Worm (Caenorhabditis elegans): Measurements from ENCODE around the gene PDB1.1.

The PDB1.1 gene

ce11 chrX:7541078-7541477, 17.8 kb downstream of the PDB1.1 start:
- no peak for TF ChIP-seq lin-15B (tag; optimal IDR thresholded peaks at IDR 0.05)
- no peak for TF ChIP-seq egl-5 (tag; optimal IDR thresholded peaks at IDR 0.05)
- no peak for TF ChIP-seq nhr-28 (tag; optimal IDR thresholded peaks at IDR 0.05)
- no peak for TF ChIP-seq ztf-11 (tag; optimal IDR thresholded peaks at IDR 0.05)

DNA sequence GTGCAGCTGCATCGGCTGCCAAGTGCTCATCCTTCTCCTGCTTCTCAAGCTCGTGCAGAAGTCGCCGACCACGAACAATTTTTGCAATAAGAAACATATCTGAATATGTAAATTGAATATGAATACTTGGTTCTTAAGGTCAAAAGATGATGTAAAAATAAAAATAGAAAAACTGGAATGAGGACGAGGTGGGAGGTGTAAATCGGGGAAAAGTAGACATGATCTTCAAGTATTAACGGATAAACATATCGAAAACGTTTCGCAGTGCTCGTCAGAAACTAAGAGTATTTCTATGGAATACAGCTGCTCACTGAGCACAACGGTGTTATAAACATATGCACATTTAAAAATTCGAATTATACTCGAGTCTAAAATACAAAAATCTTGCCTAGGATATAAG, 18.9 kb downstream of the PDB1.1 start, which contains the start of gene glb-16:
Gene glb-16 (minus strand): TSS at position 101 of the 400 bp plus-strand sequence.
- TF ChIP-seq mdl-1 (tag; optimal IDR thresholded peaks at IDR 0.05), result no peak
- TF ChIP-seq elt-2 (tag; optimal IDR thresholded peaks at IDR 0.05), result no peak
- no peak for TF ChIP-seq elt-1 (tag; optimal IDR thresholded peaks at IDR 0.05)
- no peak for TF ChIP-seq hmg-11 (tag; optimal IDR thresholded peaks at IDR 0.05)
- no peak for TF ChIP-seq tbx-2 (tag; optimal IDR thresholded peaks at IDR 0.05)
- no peak for TF ChIP-seq nhr-11 (tag; optimal IDR thresholded peaks at IDR 0.05)
- no peak for TF ChIP-seq ztf-11 (tag; optimal IDR thresholded peaks at IDR 0.05)
- TF ChIP-seq eor-1 (tag; optimal IDR thresholded peaks at IDR 0.05), result no peak
- TF ChIP-seq nhr-25 (tag; optimal IDR thresholded peaks at IDR 0.05), result no peak
- no peak for TF ChIP-seq fkh-10 (GFP tag; optimal IDR thresholded peaks at IDR 0.05)
- no peak for TF ChIP-seq R02D3.7 (tag; optimal IDR thresholded peaks at IDR 0.05)
- TF ChIP-seq jun-1 (tag; optimal IDR thresholded peaks at IDR 0.05), result no peak
- TF ChIP-seq snpc-4 (tag; optimal IDR thresholded peaks at IDR 0.05), result no peak
- no peak for TF ChIP-seq nhr-12 (tag; optimal IDR thresholded peaks at IDR 0.05)
- no peak for TF ChIP-seq ceh-9 (tag; optimal IDR thresholded peaks at IDR 0.05)
- no peak for TF ChIP-seq unc-39 (tag; optimal IDR thresholded peaks at IDR 0.05)
- TF ChIP-seq ZK546.5 (tag; optimal IDR thresholded peaks at IDR 0.05), result no peak
- no peak for TF ChIP-seq elt-3 (tag; optimal IDR thresholded peaks at IDR 0.05)
- TF ChIP-seq lin-39 (tag; optimal IDR thresholded peaks at IDR 0.05), result no peak

DNA sequence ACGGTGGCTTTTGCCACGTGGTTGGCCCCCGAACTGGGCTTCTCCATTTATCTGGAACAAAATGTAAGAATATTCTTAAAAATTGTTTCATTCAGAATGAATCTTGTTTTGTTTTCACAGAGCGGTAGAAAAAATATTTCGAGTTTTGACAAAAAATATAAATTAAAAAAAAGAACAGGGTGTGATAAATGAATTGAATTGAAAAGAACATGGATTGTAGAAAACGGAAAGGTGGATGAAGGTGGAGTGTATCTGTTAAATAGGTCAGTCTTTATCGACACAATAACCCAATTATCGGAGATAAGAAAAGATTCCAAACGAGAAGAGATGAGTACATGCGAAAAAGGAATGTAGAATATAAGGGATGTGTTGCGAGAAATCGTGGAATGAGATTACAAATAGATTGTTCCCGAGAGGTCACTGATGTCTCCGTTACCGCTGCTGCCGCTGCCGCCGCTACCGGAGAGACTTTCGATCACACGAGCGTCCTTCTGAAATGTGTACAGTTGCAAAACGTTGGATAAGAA, 21.1 kb downstream of the PDB1.1 start, which contains the start of gene dpy-7:
Gene dpy-7 (minus strand): TSS at position 51 of the 527 bp plus-strand sequence.
- TF ChIP-seq nhr-23 (tag; optimal IDR thresholded peaks at IDR 0.05) (peak; percentile 98), aly-2 (tag; optimal IDR thresholded peaks at IDR 0.05) (no peak), nhr-43 (tag; optimal IDR thresholded peaks at IDR 0.05; ENCODE audit: poor library complexity, severe bottlenecking) (peak; percentile 26), ceh-16 (tag; optimal IDR thresholded peaks at IDR 0.05) (no peak)

ce11 chrX:7536869-7537268, 22.0 kb downstream of the PDB1.1 start:
- TF ChIP-seq ceh-16 (tag; optimal IDR thresholded peaks at IDR 0.05) (no peak), nhr-25 (tag; optimal IDR thresholded peaks at IDR 0.05) (no peak), ztf-11 (tag; optimal IDR thresholded peaks at IDR 0.05) (no peak), ztf-4 (tag; optimal IDR thresholded peaks at IDR 0.05) (no peak), nhr-77 (tag; optimal IDR thresholded peaks at IDR 0.05) (no peak), tbx-2 (tag; optimal IDR thresholded peaks at IDR 0.05) (no peak), snpc-4 (tag; optimal IDR thresholded peaks at IDR 0.05) (no peak), skn-1 (tag; optimal IDR thresholded peaks at IDR 0.05) (no peak)

ce11 chrX:7534454-7534853, 24.4 kb downstream of the PDB1.1 start:
- TF ChIP-seq nhr-25 (tag; optimal IDR thresholded peaks at IDR 0.05) (no peak), elt-1 (tag; optimal IDR thresholded peaks at IDR 0.05) (no peak), ztf-4 (tag; optimal IDR thresholded peaks at IDR 0.05) (no peak), ceh-9 (tag; optimal IDR thresholded peaks at IDR 0.05) (no peak), nhr-43 (tag; optimal IDR thresholded peaks at IDR 0.05; ENCODE audit: poor library complexity, severe bottlenecking) (no peak), nhr-77 (tag; optimal IDR thresholded peaks at IDR 0.05) (no peak), snpc-4 (tag; optimal IDR thresholded peaks at IDR 0.05) (no peak), egl-5 (tag; optimal IDR thresholded peaks at IDR 0.05) (no peak), ceh-82 (tag; optimal IDR thresholded peaks at IDR 0.05) (no peak), ZK546.5 (tag; optimal IDR thresholded peaks at IDR 0.05) (no peak), mml-1 (tag; optimal IDR thresholded peaks at IDR 0.05) (no peak), nhr-11 (tag; optimal IDR thresholded peaks at IDR 0.05) (no peak), ceh-28 (tag; optimal IDR thresholded peaks at IDR 0.05) (no peak)

DNA sequence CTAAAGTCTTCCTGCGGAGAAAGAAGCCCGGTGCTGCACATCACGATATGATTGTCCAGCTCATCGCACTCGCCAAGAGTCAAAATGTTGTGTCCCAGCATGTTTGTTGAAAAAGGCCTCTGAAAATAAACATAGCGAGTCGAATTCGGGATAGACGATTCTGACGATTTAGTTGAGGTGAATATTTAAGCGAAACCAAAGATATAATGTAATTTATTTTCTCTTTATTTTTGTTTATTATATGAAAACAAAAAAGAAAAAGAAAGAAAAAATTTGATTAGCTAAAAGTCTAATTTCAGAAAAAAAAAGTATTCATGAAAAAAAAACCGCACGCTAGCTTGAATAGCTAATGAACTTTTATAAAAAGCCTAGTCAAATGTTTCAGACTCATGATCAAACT, 26.3 kb downstream of the PDB1.1 start, which contains the start of gene ceh-14:
Gene ceh-14 (minus strand): TSS at position 101 of the 400 bp plus-strand sequence.
- TF ChIP-seq skn-1 (tag; optimal IDR thresholded peaks at IDR 0.05), result no peak
- no peak for TF ChIP-seq unc-39 (tag; optimal IDR thresholded peaks at IDR 0.05)
- no peak for TF ChIP-seq eor-1 (tag; optimal IDR thresholded peaks at IDR 0.05)
- TF ChIP-seq daf-12 (tag; optimal IDR thresholded peaks at IDR 0.05), result no peak
- no peak for TF ChIP-seq ceh-9 (tag; optimal IDR thresholded peaks at IDR 0.05)
- TF ChIP-seq pha-4 (tag; optimal IDR thresholded peaks at IDR 0.05), result no peak
- no peak for TF ChIP-seq sea-2 (GFP tag; optimal IDR thresholded peaks at IDR 0.05)
- TF ChIP-seq fkh-10 (GFP tag; optimal IDR thresholded peaks at IDR 0.05), result no peak
- no peak for TF ChIP-seq hmg-11 (tag; optimal IDR thresholded peaks at IDR 0.05)
- TF ChIP-seq nhr-25 (tag; optimal IDR thresholded peaks at IDR 0.05), result no peak
- no peak for TF ChIP-seq lin-15B (tag; optimal IDR thresholded peaks at IDR 0.05)
- no peak for TF ChIP-seq ceh-82 (tag; optimal IDR thresholded peaks at IDR 0.05)
- no peak for TF ChIP-seq ama-1 (optimal IDR thresholded peaks at IDR 0.05)
- no peak for TF ChIP-seq ceh-28 (tag; optimal IDR thresholded peaks at IDR 0.05)
- TF ChIP-seq zag-1 (tag; optimal IDR thresholded peaks at IDR 0.05), result no peak
- TF ChIP-seq ztf-11 (tag; optimal IDR thresholded peaks at IDR 0.05), result no peak
